Fruit fly (Drosophila melanogaster) whole organism: ENCODE data around the gene Mob3.

ENCODE experiments used
- CG8478 ChIP-seq: fragments of >200 bp; optimal IDR thresholded peaks from 2 replicates; lab custom pipeline; 2018; ENCODE audit warnings: inconsistent platforms
- usp ChIP-seq: fragments of >200 bp; optimal IDR thresholded peaks from 2 replicates; lab custom pipeline; 2017; ENCODE audit warnings: missing biosample characterization, missing genetic modification characterization, mixed read lengths

DNA sequence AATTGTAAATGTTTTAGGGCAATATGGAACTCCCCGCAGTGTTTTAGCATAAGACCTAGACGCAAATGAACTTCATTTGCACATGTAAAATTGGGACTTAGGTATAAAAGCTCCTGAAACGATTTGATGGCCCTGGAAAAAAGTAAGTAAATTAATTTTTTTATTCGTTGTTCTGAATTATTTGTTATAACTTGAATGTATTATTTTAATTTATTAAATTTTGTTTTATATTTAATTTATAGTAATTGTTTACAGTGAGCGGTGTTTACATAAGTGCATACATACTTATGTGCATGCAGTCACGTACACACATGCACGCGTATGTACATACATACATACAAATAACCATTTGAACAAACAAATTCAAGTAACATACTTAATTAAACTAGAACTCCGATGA, 11.3 kb downstream of the Mob3 start:
- no peak for TF ChIP-seq CG8478 (lab: Kevin White, UChicago)
- TF ChIP-seq usp (GFP tag; lab: Kevin White, UChicago), result no peak
